Worm (Caenorhabditis elegans) whole organism, young adult: ENCODE results near the gene srm-1.

Experiments used
- F23B12.7 ChIP-seq: sonication (generic microtip); optimal IDR thresholded peaks from 2 replicates; lab custom pipeline; 2017; ENCODE audit warnings: missing genetic modification characterization, mild to moderate bottlenecking, missing compliant biosample characterization, antibody characterized with exemption, moderate library complexity; ENCODE audit not compliant: insufficient read depth
- Y56A3A.18 ChIP-seq: fragments of 200-800 bp; sonication (Bioruptor generic); IDR thresholded peaks from 2 replicates; pipeline ENCODE4 v1.3.6; 2022; ENCODE audit warnings: missing genetic modification reagents, missing genetic modification characterization, missing compliant biosample characterization
- ceh-100 ChIP-seq: fragments of 200-800 bp; sonication (Bioruptor generic); IDR thresholded peaks from 2 replicates; pipeline ENCODE4 v1.3.6; 2022; ENCODE audit warnings: missing genetic modification reagents, missing genetic modification characterization, missing compliant biosample characterization
- ceh-27 ChIP-seq: fragments of 200-800 bp; sonication (Bioruptor generic); optimal IDR thresholded peaks from 2 replicates; lab custom pipeline; 2018; ENCODE audit warnings: mild to moderate bottlenecking, missing genetic modification characterization, moderate library complexity, missing compliant biosample characterization
- lin-35 ChIP-seq, 3 experiments: fragments of 150-350 bp in 2 of 3; sonication (generic microtip) in 1 of 3; optimal IDR thresholded peaks; 2 replicates each; lab custom pipeline; 2014 to 2018; ENCODE audit warnings: missing biosample characterization in 3 of 3, missing genetic modification characterization in 3 of 3, missing genetic modification reagents in 3 of 3
- mcd-1 ChIP-seq: fragments of 200-800 bp; sonication (Bioruptor generic); IDR thresholded peaks from 2 replicates; pipeline ENCODE4 v1.3.6; 2022; ENCODE audit warnings: missing genetic modification reagents, missing genetic modification characterization, missing compliant biosample characterization
- nhr-179 ChIP-seq: sonication (generic microtip); optimal IDR thresholded peaks from 2 replicates; lab custom pipeline; 2016; ENCODE audit warnings: mild to moderate bottlenecking, missing genetic modification characterization, missing compliant biosample characterization
- tbx-9 ChIP-seq: sonication (generic microtip); optimal IDR thresholded peaks from 2 replicates; lab custom pipeline; 2016; ENCODE audit warnings: borderline replicate concordance, missing genetic modification characterization, inconsistent platforms, missing compliant biosample characterization
- zim-3 ChIP-seq: sonication (generic microtip); optimal IDR thresholded peaks from 2 replicates; lab custom pipeline; 2017; ENCODE audit warnings: mild to moderate bottlenecking, missing genetic modification characterization, moderate library complexity, missing compliant biosample characterization
- ztf-22 ChIP-seq: fragments of 200-800 bp; sonication (Bioruptor generic); optimal IDR thresholded peaks from 2 replicates; lab custom pipeline; 2018; ENCODE audit warnings: mild to moderate bottlenecking, missing genetic modification characterization, moderate library complexity, missing compliant biosample characterization

DNA sequence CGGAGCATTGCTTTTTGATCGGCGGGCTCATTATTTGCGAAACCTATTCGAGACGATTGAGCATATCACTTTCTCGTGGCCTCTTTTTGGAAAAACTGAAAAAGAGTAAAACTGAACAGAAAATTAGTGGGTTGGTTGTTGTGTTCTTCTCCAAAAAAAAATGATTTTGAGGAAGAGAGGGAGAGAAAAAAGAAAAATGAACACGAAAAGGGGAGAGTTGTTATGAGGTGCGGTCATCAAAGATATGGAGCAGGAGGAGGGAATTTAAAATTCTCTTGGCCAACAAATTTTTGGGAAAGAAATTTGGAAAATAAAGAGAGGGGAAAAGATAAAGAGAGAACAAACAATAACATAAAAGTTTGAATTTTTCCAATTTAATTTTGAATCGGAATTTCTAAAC is 33.0 kb downstream of the srm-1 start, which contains the start of gene hot-9:
- no peak for TF ChIP-seq ceh-27
- no peak for TF ChIP-seq F23B12.7 (tag; lab: Kevin White, UChicago)
- TF ChIP-seq lin-35 (GFP tag; optimal IDR thresholded peaks at IDR 0.05; lab: Kevin White, UChicago): no peak
- TF ChIP-seq ceh-100: no peak
- no peak for TF ChIP-seq Y56A3A.18
- no peak for TF ChIP-seq ztf-22
- no peak for TF ChIP-seq zim-3 (tag; lab: Kevin White, UChicago)
- TF ChIP-seq nhr-179: no peak
- no peak for TF ChIP-seq mcd-1 (GFP tag; lab: Robert Waterston, UW)
- TF ChIP-seq tbx-9 (tag; lab: Kevin White, UChicago): no peak
